Worm (Caenorhabditis elegans) whole organism, mixed stage, embryonic: ENCODE data around the gene gcy-22.
A peak's percentile ranks its signal among the peaks of the same experiment; 100 is the strongest.

ENCODE experiments used
- M03D4.4 ChIP-seq: sonication (generic microtip); optimal IDR thresholded peaks from 2 replicates; lab custom pipeline; 2017; ENCODE audit warnings: mild to moderate bottlenecking, missing genetic modification characterization, missing compliant biosample characterization
- bed-3 ChIP-seq: fragments of 200-800 bp; sonication (Bioruptor generic); optimal IDR thresholded peaks from 3 replicates; lab custom pipeline; 2018; ENCODE audit warnings: mild to moderate bottlenecking, missing genetic modification characterization, moderate library complexity, missing compliant biosample characterization
- blmp-1 ChIP-seq: fragments of 150-350 bp; optimal IDR thresholded peaks from 2 replicates; lab custom pipeline; 2014; ENCODE audit warnings: missing biosample characterization, missing genetic modification characterization
- ceh-39 ChIP-seq: fragments of 150-350 bp; optimal IDR thresholded peaks from 2 replicates; lab custom pipeline; 2014; ENCODE audit warnings: missing biosample characterization, missing genetic modification characterization
- ceh-43 ChIP-seq: fragments of 200-800 bp; sonication (Bioruptor generic); optimal IDR thresholded peaks from 2 replicates; lab custom pipeline; 2018; ENCODE audit warnings: mild to moderate bottlenecking, missing genetic modification characterization, moderate library complexity, missing compliant biosample characterization
- ceh-83 ChIP-seq: fragments of 200-800 bp; sonication (Bioruptor generic); optimal IDR thresholded peaks from 2 replicates; lab custom pipeline; 2018; ENCODE audit warnings: mild to moderate bottlenecking, missing genetic modification characterization, missing compliant biosample characterization
- ces-1 ChIP-seq: fragments of 150-350 bp; optimal IDR thresholded peaks from 2 replicates; lab custom pipeline; 2014; ENCODE audit warnings: missing biosample characterization, missing genetic modification reagents, missing genetic modification characterization
- cnd-1 ChIP-seq: fragments of 200-800 bp; sonication (Bioruptor generic); optimal IDR thresholded peaks from 2 replicates; lab custom pipeline; 2018; ENCODE audit warnings: mild to moderate bottlenecking, missing genetic modification characterization, missing compliant biosample characterization
- drap-1 ChIP-seq: fragments of 200-800 bp; sonication (Bioruptor generic); optimal IDR thresholded peaks from 3 replicates; lab custom pipeline; 2018; ENCODE audit warnings: mild to moderate bottlenecking, missing genetic modification characterization, missing compliant biosample characterization
- elt-1 ChIP-seq: sonication (generic microtip); optimal IDR thresholded peaks from 2 replicates; lab custom pipeline; 2017; ENCODE audit warnings: missing genetic modification characterization, mild to moderate bottlenecking, missing compliant biosample characterization, antibody characterized with exemption, moderate library complexity, borderline replicate concordance; ENCODE audit not compliant: insufficient read depth
- elt-3 ChIP-seq: fragments of 150-350 bp; optimal IDR thresholded peaks from 2 replicates; lab custom pipeline; 2014; ENCODE audit warnings: missing biosample characterization, missing genetic modification characterization
- flh-1 ChIP-seq: fragments of 200-800 bp; sonication (Bioruptor generic); optimal IDR thresholded peaks from 2 replicates; lab custom pipeline; 2018; ENCODE audit warnings: mild to moderate bottlenecking, missing genetic modification characterization, moderate library complexity, missing compliant biosample characterization
- ham-2 ChIP-seq: fragments of 200-800 bp; sonication (Bioruptor generic); optimal IDR thresholded peaks from 2 replicates; lab custom pipeline; 2018; ENCODE audit warnings: mild to moderate bottlenecking, missing genetic modification characterization, missing compliant biosample characterization
- hlh-1 ChIP-seq: fragments of 150-350 bp; optimal IDR thresholded peaks from 2 replicates; lab custom pipeline; 2014; ENCODE audit warnings: missing biosample characterization, missing genetic modification reagents, missing genetic modification characterization
- lin-13 ChIP-seq: fragments of 150-350 bp; optimal IDR thresholded peaks from 2 replicates; lab custom pipeline; 2014; ENCODE audit warnings: missing biosample characterization, missing genetic modification characterization
- lin-32 ChIP-seq: fragments of 200-800 bp; sonication (Bioruptor generic); optimal IDR thresholded peaks from 2 replicates; lab custom pipeline; 2018; ENCODE audit warnings: mild to moderate bottlenecking, missing genetic modification characterization, missing compliant biosample characterization
- lsy-2 ChIP-seq: fragments of 150-350 bp; optimal IDR thresholded peaks from 2 replicates; lab custom pipeline; 2014; ENCODE audit warnings: missing biosample characterization, missing genetic modification characterization
- mab-5 ChIP-seq: fragments of 150-350 bp; optimal IDR thresholded peaks from 2 replicates; lab custom pipeline; 2014; ENCODE audit warnings: missing biosample characterization, missing genetic modification characterization
- mep-1 ChIP-seq: fragments of 150-350 bp; optimal IDR thresholded peaks from 2 replicates; lab custom pipeline; 2017; ENCODE audit warnings: missing biosample characterization, missing genetic modification reagents, missing genetic modification characterization, inconsistent platforms
- mls-2 ChIP-seq: sonication (generic microtip); optimal IDR thresholded peaks from 2 replicates; lab custom pipeline; 2016; ENCODE audit warnings: mild to moderate bottlenecking, missing genetic modification characterization, moderate library complexity, missing compliant biosample characterization
- nhr-12 ChIP-seq: fragments of 150-350 bp; optimal IDR thresholded peaks from 2 replicates; lab custom pipeline; 2014; ENCODE audit warnings: missing biosample characterization, missing genetic modification characterization
- nhr-2 ChIP-seq: fragments of 150-350 bp; optimal IDR thresholded peaks from 2 replicates; lab custom pipeline; 2014; ENCODE audit warnings: missing biosample characterization, missing genetic modification characterization
- nhr-237 ChIP-seq: fragments of 150-350 bp; optimal IDR thresholded peaks from 2 replicates; lab custom pipeline; 2014; ENCODE audit warnings: missing biosample characterization, missing genetic modification characterization
- nhr-28 ChIP-seq: fragments of 150-350 bp; optimal IDR thresholded peaks from 2 replicates; lab custom pipeline; 2014; ENCODE audit warnings: missing biosample characterization, missing genetic modification characterization
- nhr-76 ChIP-seq: sonication (generic microtip); optimal IDR thresholded peaks from 2 replicates; lab custom pipeline; 2017; ENCODE audit warnings: missing biosample characterization, missing genetic modification characterization
- pha-4 ChIP-seq: fragments of 150-350 bp; optimal IDR thresholded peaks from 2 replicates; lab custom pipeline; 2018; ENCODE audit warnings: missing biosample characterization, missing genetic modification reagents, missing genetic modification characterization
- sem-2 ChIP-seq: fragments of 200-800 bp; sonication (Bioruptor generic); optimal IDR thresholded peaks from 2 replicates; lab custom pipeline; 2018; ENCODE audit warnings: mild to moderate bottlenecking, missing genetic modification characterization, missing compliant biosample characterization
- snpc-4 ChIP-seq: fragments of 150-350 bp; optimal IDR thresholded peaks from 2 replicates; lab custom pipeline; 2014; ENCODE audit warnings: missing biosample characterization, missing genetic modification characterization
- sptf-1 ChIP-seq: sonication (generic microtip); optimal IDR thresholded peaks from 2 replicates; lab custom pipeline; 2017; ENCODE audit warnings: mild to moderate bottlenecking, missing genetic modification characterization, moderate library complexity, missing compliant biosample characterization
- tbx-8 ChIP-seq: fragments of 200-800 bp; sonication (Bioruptor generic); optimal IDR thresholded peaks from 2 replicates; lab custom pipeline; 2018; ENCODE audit warnings: mild to moderate bottlenecking, missing genetic modification characterization, moderate library complexity, missing compliant biosample characterization
- unc-120 ChIP-seq: sonication (generic microtip); optimal IDR thresholded peaks from 2 replicates; lab custom pipeline; 2017; ENCODE audit warnings: missing genetic modification characterization, missing compliant biosample characterization; ENCODE audit not compliant: poor library complexity, severe bottlenecking
- unc-39 ChIP-seq: fragments of 150-350 bp; optimal IDR thresholded peaks from 2 replicates; lab custom pipeline; 2014; ENCODE audit warnings: missing biosample characterization, missing genetic modification characterization
- unc-62 ChIP-seq: fragments of 150-350 bp; optimal IDR thresholded peaks from 2 replicates; lab custom pipeline; 2014; ENCODE audit warnings: missing biosample characterization, missing genetic modification reagents, missing genetic modification characterization
- zip-8 ChIP-seq: fragments of 150-350 bp; optimal IDR thresholded peaks from 2 replicates; lab custom pipeline; 2014; ENCODE audit warnings: missing biosample characterization, missing genetic modification characterization
- ztf-11 ChIP-seq: fragments of 150-350 bp; optimal IDR thresholded peaks from 2 replicates; lab custom pipeline; 2014; ENCODE audit warnings: missing biosample characterization, missing genetic modification characterization

gcy-22 gene

ce11 chrV:20850580-20850979 is 25.7 kb upstream of the gcy-22 start, which contains the start of gene clec-264:
Gene clec-264 (minus strand): TSS chrV:20850701.
- TF ChIP-seq hlh-1 (tag; lab: Kevin White, UChicago) (peak; percentile 77), pha-4 (tag; lab: Kevin White, UChicago) (no peak), unc-62 (peak; percentile 72)

ce11 chrV:20847743-20848229 is 22.9 kb upstream of the gcy-22 start:
- TF ChIP-seq ceh-43 (GFP tag; lab: Kevin White, UChicago) = no peak
- TF ChIP-seq zip-8 (tag; lab: Kevin White, UChicago) = no peak
- TF ChIP-seq lin-13 (tag; lab: Kevin White, UChicago) = no peak
- TF ChIP-seq unc-120 (tag; lab: Kevin White, UChicago) = no peak
- TF ChIP-seq sem-2 (GFP tag; lab: Kevin White, UChicago) = no peak
- TF ChIP-seq mls-2 = no peak
- TF ChIP-seq tbx-8 = no peak
- no peak for TF ChIP-seq ham-2 (GFP tag; lab: Kevin White, UChicago)
- no peak for TF ChIP-seq elt-1 (tag; lab: Kevin White, UChicago)
- no peak for TF ChIP-seq ces-1
- no peak for TF ChIP-seq nhr-28 (tag; lab: Kevin White, UChicago)
- TF ChIP-seq lin-32 (GFP tag; lab: Kevin White, UChicago) = no peak
- TF ChIP-seq nhr-76 (tag; lab: Kevin White, UChicago) = no peak
- no peak for TF ChIP-seq bed-3 (GFP tag; lab: Kevin White, UChicago)
- TF ChIP-seq hlh-1 (tag; lab: Kevin White, UChicago) = no peak
- TF ChIP-seq unc-39 (tag; lab: Kevin White, UChicago) = no peak
- no peak for TF ChIP-seq nhr-2
- no peak for TF ChIP-seq elt-3 (tag; lab: Kevin White, UChicago)

- TF ChIP-seq unc-120 (tag; lab: Kevin White, UChicago) (no peak), hlh-1 (tag; lab: Kevin White, UChicago) (no peak), lin-32 (GFP tag; lab: Kevin White, UChicago) (no peak), mls-2 (peak; percentile 15), lin-13 (tag; lab: Kevin White, UChicago) (peak; percentile 71), sem-2 (GFP tag; lab: Kevin White, UChicago) (no peak), zip-8 (tag; lab: Kevin White, UChicago) (no peak), mep-1 (tag; lab: Kevin White, UChicago) (peak; percentile 90), unc-62 (peak; percentile 11), nhr-28 (tag; lab: Kevin White, UChicago) (no peak), elt-1 (tag; lab: Kevin White, UChicago) (no peak), blmp-1 (tag; lab: Kevin White, UChicago) (no peak), nhr-237 (tag; lab: Kevin White, UChicago) (peak; percentile 52), pha-4 (tag; lab: Kevin White, UChicago) (peak; percentile 88), nhr-12 (tag; lab: Kevin White, UChicago) (no peak), tbx-8 (no peak), ham-2 (GFP tag; lab: Kevin White, UChicago) (no peak), M03D4.4 (tag; lab: Kevin White, UChicago) (no peak), ces-1 (peak; percentile 77), ceh-43 (GFP tag; lab: Kevin White, UChicago) (no peak), lsy-2 (tag; lab: Kevin White, UChicago) (peak; percentile 96), drap-1 (GFP tag; lab: Kevin White, UChicago) (no peak), ceh-83 (no peak), bed-3 (GFP tag; lab: Kevin White, UChicago) (no peak), ztf-11 (tag; lab: Kevin White, UChicago) (no peak), ceh-39 (peak; percentile 53), sptf-1 (peak; percentile 3), flh-1 (no peak), snpc-4 (tag; lab: Kevin White, UChicago) (no peak), mab-5 (no peak), nhr-76 (tag; lab: Kevin White, UChicago) (no peak), nhr-2 (no peak), unc-39 (tag; lab: Kevin White, UChicago) (no peak), elt-3 (tag; lab: Kevin White, UChicago) (no peak), cnd-1 (tag; lab: Kevin White, UChicago) (no peak)
- TF ChIP-seq, all 35 proteins: peak for 10
Measured at ce11 chrV:20845524-20846208, 20.8 kb upstream of the gcy-22 start, which contains the start of the genes F31D4.2 and fkb-6. Gene F31D4.2 (minus strand): TSS chrV:20845546. Gene fkb-6 (plus strand): TSS chrV:20846158.
